Worm (Caenorhabditis elegans): ENCODE data around the gene F21H7.2.

DNA sequence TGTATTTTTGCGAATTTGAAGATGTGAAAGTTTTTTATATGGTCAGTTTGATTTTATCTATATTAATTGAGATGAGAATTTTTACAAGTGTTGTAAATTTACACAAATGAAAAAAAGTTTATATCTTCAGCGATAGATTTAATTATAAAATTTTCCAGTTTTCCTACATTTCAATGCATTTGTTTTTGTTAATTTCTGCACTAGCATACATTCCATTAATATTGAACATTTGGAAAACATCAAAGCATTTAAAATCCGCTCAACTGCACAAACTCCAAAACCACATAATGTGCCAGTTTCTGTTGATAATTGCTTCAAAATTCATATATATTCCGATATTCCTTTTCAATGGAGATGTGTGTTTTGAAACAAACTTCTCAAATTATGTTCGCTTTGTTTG is 46.9 kb downstream of the F21H7.2 start, which contains the start of gene srh-277:
- no peak for TF ChIP-seq him-1 (tag; optimal IDR thresholded peaks at IDR 0.05)
- no peak for TF ChIP-seq W03F9.2 (tag; optimal IDR thresholded peaks at IDR 0.05)
- no peak for TF ChIP-seq dao-5 (tag; optimal IDR thresholded peaks at IDR 0.05)
